Worm (Caenorhabditis elegans) whole organism, L1 larva: ENCODE data around the gene coh-3.

Experiments
- ceh-8 ChIP-seq: fragments of 200-800 bp; sonication (Bioruptor generic); optimal IDR thresholded peaks from 2 replicates; lab custom pipeline; 2018; ENCODE audit warnings: mild to moderate bottlenecking, missing genetic modification characterization, moderate library complexity, missing compliant biosample characterization
- ceh-82 ChIP-seq, 3 experiments: fragments of 150-350 bp in 1 of 3; sonication (generic microtip) in 2 of 3; optimal IDR thresholded peaks; 2 replicates each; lab custom pipeline; 2014 to 2017; ENCODE audit warnings: missing biosample characterization in 3 of 3, missing genetic modification characterization in 3 of 3
- hlh-17 ChIP-seq: fragments of 200-800 bp; sonication (Bioruptor generic); optimal IDR thresholded peaks from 2 replicates; lab custom pipeline; 2018; ENCODE audit warnings: missing genetic modification characterization, mild to moderate bottlenecking, missing compliant biosample characterization, moderate library complexity, borderline replicate concordance
- hlh-4 ChIP-seq: sonication (generic microtip); optimal IDR thresholded peaks from 2 replicates; lab custom pipeline; 2016; ENCODE audit warnings: mild to moderate bottlenecking, missing genetic modification characterization, missing compliant biosample characterization
- lin-13 ChIP-seq: fragments of 150-350 bp; optimal IDR thresholded peaks from 2 replicates; lab custom pipeline; 2014; ENCODE audit warnings: missing biosample characterization, missing genetic modification reagents, missing genetic modification characterization
- mdl-1 ChIP-seq, 2 experiments: fragments of 150-350 bp; optimal IDR thresholded peaks; 2 replicates each; lab custom pipeline; 2014 to 2017; ENCODE audit warnings: missing biosample characterization in 2 of 2, missing genetic modification characterization in 2 of 2, inconsistent platforms in 1 of 2
- nhr-76 ChIP-seq: sonication (generic microtip); optimal IDR thresholded peaks from 2 replicates; lab custom pipeline; 2017; ENCODE audit warnings: missing biosample characterization, missing genetic modification characterization
- zag-1 ChIP-seq: fragments of 150-350 bp; optimal IDR thresholded peaks from 2 replicates; lab custom pipeline; 2014; ENCODE audit warnings: missing biosample characterization, missing genetic modification characterization

ce11 chrV:14427069-14427825 is 30.0 kb upstream of the coh-3 start:
- no peak for TF ChIP-seq nhr-76 (tag; lab: Kevin White, UChicago)
- TF ChIP-seq ceh-82 (tag; optimal IDR thresholded peaks at IDR 0.05; lab: Kevin White, UChicago): no peak
- TF ChIP-seq ceh-8 (GFP tag; lab: Kevin White, UChicago): no peak
- TF ChIP-seq hlh-17 (GFP tag; lab: Kevin White, UChicago): no peak
- no peak for TF ChIP-seq zag-1 (tag; lab: Kevin White, UChicago)
- no peak for TF ChIP-seq lin-13
- no peak for TF ChIP-seq hlh-4 (tag; lab: Kevin White, UChicago)
- no peak for TF ChIP-seq mdl-1 (tag; optimal IDR thresholded peaks at IDR 0.05; lab: Kevin White, UChicago)
